ENCODE assay signal across 4 fruit fly cellular contexts in the genomic region with DNA sequence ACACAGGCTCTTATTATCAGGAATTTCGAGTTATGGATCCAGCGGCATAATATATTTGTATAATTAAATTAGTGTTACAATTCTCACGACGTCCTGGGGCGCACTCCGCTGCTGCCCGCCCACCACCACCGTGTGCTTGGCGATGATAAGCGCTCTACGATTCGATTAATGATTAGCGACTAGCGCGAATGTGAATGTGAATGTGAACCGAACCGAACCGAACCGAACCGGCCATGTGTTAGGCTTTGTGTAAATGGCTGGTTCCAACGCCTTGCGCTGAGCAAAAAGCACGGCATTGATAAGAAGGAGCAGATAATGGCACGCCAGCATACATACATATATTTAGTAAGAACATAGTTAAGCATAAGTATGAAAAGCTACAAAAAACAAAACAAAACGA.
TF ChIP-seq lines count a peak whose summit lies in the region.

No protein-coding gene starts in this region.

- no peak for TF ChIP-seq CTCF in whole organism, embryonic (GFP tag; optimal IDR thresholded peaks at IDR 0.05; lab: Kevin White, UChicago)

TF ChIP-seq in whole organism, adult, 20 proteins besides CTCF, POLR2A, EP300 and RAD21:
- TF ChIP-seq Hr96 (GFP tag; optimal IDR thresholded peaks at IDR 0.05; lab: Kevin White, UChicago) (no peak), cic (GFP tag; optimal IDR thresholded peaks at IDR 0.05; lab: Kevin White, UChicago) (peak; percentile 83), Mnt (GFP tag; optimal IDR thresholded peaks at IDR 0.05; lab: Kevin White, UChicago) (peak; percentile 73)

TF ChIP-seq in whole organism, embryonic, 481 proteins besides CTCF, POLR2A, EP300 and RAD21 (continues in another document):
- TF ChIP-seq CG14050 (GFP tag; IDR thresholded peaks at IDR 0.05; lab: Robert Waterston, UW) (peak; percentile 50; the same call in 2 of the 3 replicates), Rfx (GFP tag; IDR thresholded peaks at IDR 0.05; lab: Robert Waterston, UW) (no peak), CG13894 (tag; optimal IDR thresholded peaks at IDR 0.05; lab: Kevin White, UChicago) (no peak), Six4 (GFP tag; optimal IDR thresholded peaks at IDR 0.05; lab: Kevin White, UChicago) (no peak), CG12744 (GFP tag; optimal IDR thresholded peaks at IDR 0.05; lab: Kevin White, UChicago) (no peak), fd64A (GFP tag; optimal IDR thresholded peaks at IDR 0.05; lab: Kevin White, UChicago) (no peak), sens (GFP tag; lab: Kevin White, UChicago) (peak; percentile 14), D19B (GFP tag; optimal IDR thresholded peaks at IDR 0.05; lab: Kevin White, UChicago) (no peak), HmgZ (tag; optimal IDR thresholded peaks at IDR 0.05; lab: Kevin White, UChicago) (peak; percentile 17), Deaf1 (tag; optimal IDR thresholded peaks at IDR 0.05; lab: Kevin White, UChicago) (peak; percentile 64), Kr (GFP tag; optimal IDR thresholded peaks at IDR 0.05; lab: Kevin White, UChicago) (no peak), ash1 (GFP tag; optimal IDR thresholded peaks at IDR 0.05; lab: Kevin White, UChicago) (no peak), usp (GFP tag; optimal IDR thresholded peaks at IDR 0.05; lab: Kevin White, UChicago) (no peak), CG34376 (GFP tag; optimal IDR thresholded peaks at IDR 0.05; lab: Kevin White, UChicago) (peak; percentile 62), CG17186 (GFP tag; optimal IDR thresholded peaks at IDR 0.05; lab: Kevin White, UChicago) (no peak), Pdp1 (GFP tag; optimal IDR thresholded peaks at IDR 0.05; lab: Kevin White, UChicago) (no peak), CG11398 (GFP tag; optimal IDR thresholded peaks at IDR 0.05; lab: Kevin White, UChicago) (no peak), CG15514 (GFP tag; optimal IDR thresholded peaks at IDR 0.05; lab: Kevin White, UChicago) (peak; percentile 81), exex (tag; optimal IDR thresholded peaks at IDR 0.05; lab: Kevin White, UChicago) (peak; percentile 72), ttk (GFP tag; IDR thresholded peaks at IDR 0.05; lab: Robert Waterston, UW) (no peak), ken (GFP tag; IDR thresholded peaks at IDR 0.05; lab: Robert Waterston, UW) (no peak), gem (tag; optimal IDR thresholded peaks at IDR 0.05; lab: Kevin White, UChicago) (peak; percentile 45), row (GFP tag; IDR thresholded peaks at IDR 0.05; lab: Robert Waterston, UW) (no peak), CG9215 (GFP tag; IDR thresholded peaks at IDR 0.05; lab: Robert Waterston, UW) (no peak), CG7963 (GFP tag; IDR thresholded peaks at IDR 0.05; lab: Robert Waterston, UW; ENCODE audit: partially characterized antibody) (no peak), sug (tag; optimal IDR thresholded peaks at IDR 0.05; lab: Kevin White, UChicago) (peak; percentile 67), GATAe (GFP tag; conservative IDR thresholded peaks at IDR 0.05; lab: Robert Waterston, UW) (0 out of 2 replicates have a peak, but pooled peaks have one; percentile 24), Ada2b (GFP tag; IDR thresholded peaks at IDR 0.05; lab: Robert Waterston, UW) (no peak), slp2 (GFP tag; optimal IDR thresholded peaks at IDR 0.05; lab: Kevin White, UChicago) (no peak)

TF ChIP-seq in whole organism, prepupa, 60 proteins besides CTCF, POLR2A, EP300 and RAD21:
- peak; percentile 12 for TF ChIP-seq vri (GFP tag; optimal IDR thresholded peaks at IDR 0.05; lab: Kevin White, UChicago)
- no peak for TF ChIP-seq CG6276 (GFP tag; optimal IDR thresholded peaks at IDR 0.05; lab: Kevin White, UChicago)
- peak; percentile 85 for TF ChIP-seq svp (GFP tag; lab: Kevin White, UChicago)

TF ChIP-seq in whole organism, wandering third instar larva, 38 proteins besides CTCF, POLR2A, EP300 and RAD21:
- TF ChIP-seq Dif (GFP tag; optimal IDR thresholded peaks at IDR 0.05; lab: Kevin White, UChicago; ENCODE audit: partially characterized antibody) (peak; percentile 8), foxo (GFP tag; optimal IDR thresholded peaks at IDR 0.05; lab: Kevin White, UChicago) (no peak), Rel (GFP tag; optimal IDR thresholded peaks at IDR 0.05; lab: Kevin White, UChicago) (no peak), Rel (tag; optimal IDR thresholded peaks at IDR 0.05; lab: Kevin White, UChicago) (peak; percentile 38), ey (GFP tag; optimal IDR thresholded peaks at IDR 0.05; lab: Kevin White, UChicago) (no peak), CrebA (GFP tag; optimal IDR thresholded peaks at IDR 0.05; lab: Kevin White, UChicago; ENCODE audit: borderline replicate concordance) (no peak), usp (GFP tag; optimal IDR thresholded peaks at IDR 0.05; lab: Kevin White, UChicago) (no peak), Hr83 (GFP tag; optimal IDR thresholded peaks at IDR 0.05; lab: Kevin White, UChicago; ENCODE audit: poor library complexity, severe bottlenecking) (no peak), CG32264 (GFP tag; optimal IDR thresholded peaks at IDR 0.05; lab: Kevin White, UChicago) (no peak), Sp1 (GFP tag; optimal IDR thresholded peaks at IDR 0.05; lab: Kevin White, UChicago) (no peak), OdsH (GFP tag; optimal IDR thresholded peaks at IDR 0.05; lab: Kevin White, UChicago) (no peak), tai (GFP tag; optimal IDR thresholded peaks at IDR 0.05; lab: Kevin White, UChicago) (no peak), jim (GFP tag; optimal IDR thresholded peaks at IDR 0.05; lab: Kevin White, UChicago) (no peak), h (GFP tag; optimal IDR thresholded peaks at IDR 0.05; lab: Kevin White, UChicago) (peak; percentile 25), Mio (GFP tag; optimal IDR thresholded peaks at IDR 0.05; lab: Kevin White, UChicago) (no peak), Hr78 (GFP tag; optimal IDR thresholded peaks at IDR 0.05; lab: Kevin White, UChicago) (no peak), Hnf4 (GFP tag; optimal IDR thresholded peaks at IDR 0.05; lab: Kevin White, UChicago) (no peak), Abd-B (GFP tag; optimal IDR thresholded peaks at IDR 0.05; lab: Kevin White, UChicago) (no peak), fru (GFP tag; optimal IDR thresholded peaks at IDR 0.05; lab: Kevin White, UChicago) (no peak), Dfd (GFP tag; optimal IDR thresholded peaks at IDR 0.05; lab: Kevin White, UChicago) (no peak), br (GFP tag; optimal IDR thresholded peaks at IDR 0.05; lab: Kevin White, UChicago) (no peak), woc (GFP tag; optimal IDR thresholded peaks at IDR 0.05; lab: Kevin White, UChicago) (no peak), lola (GFP tag; optimal IDR thresholded peaks at IDR 0.05; lab: Kevin White, UChicago) (no peak)
